Worm (Caenorhabditis elegans) whole organism, L1 larva: ENCODE data around the gene bath-29.

ENCODE experiments used
- C16A3.4 ChIP-seq: fragments of 150-350 bp; optimal IDR thresholded peaks from 2 replicates; lab custom pipeline; 2014; ENCODE audit warnings: missing biosample characterization, missing genetic modification characterization
- F16B12.6 ChIP-seq: fragments of 150-350 bp; optimal IDR thresholded peaks from 2 replicates; lab custom pipeline; 2014; ENCODE audit warnings: missing biosample characterization, missing genetic modification characterization
- Y116A8C.19 ChIP-seq: sonication (generic microtip); optimal IDR thresholded peaks from 2 replicates; lab custom pipeline; 2016; ENCODE audit warnings: missing compliant biosample characterization, missing genetic modification characterization, borderline replicate concordance
- alr-1 ChIP-seq: fragments of 200-800 bp; sonication (Bioruptor generic); optimal IDR thresholded peaks from 2 replicates; lab custom pipeline; 2018; ENCODE audit warnings: borderline replicate concordance, mild to moderate bottlenecking, missing genetic modification characterization, missing compliant biosample characterization
- ceh-8 ChIP-seq: fragments of 200-800 bp; sonication (Bioruptor generic); optimal IDR thresholded peaks from 2 replicates; lab custom pipeline; 2018; ENCODE audit warnings: mild to moderate bottlenecking, missing genetic modification characterization, moderate library complexity, missing compliant biosample characterization
- ces-1 ChIP-seq: fragments of 150-350 bp; optimal IDR thresholded peaks from 2 replicates; lab custom pipeline; 2014; ENCODE audit warnings: missing biosample characterization, missing genetic modification reagents, missing genetic modification characterization
- efl-1 ChIP-seq, 4 experiments: fragments of 150-350 bp; optimal IDR thresholded peaks in 3 of 4; peaks in 1 of 4; 1 replicate in 1 of 4; 2 replicates in 3 of 4; lab custom pipeline; 2014; ENCODE audit warnings: missing biosample characterization in 2 of 4, missing genetic modification characterization in 2 of 4, missing genetic modification reagents in 2 of 4
- egl-27 ChIP-seq, 2 experiments: fragments of 150-350 bp in 1 of 2; sonication (generic microtip); optimal IDR thresholded peaks; 3 replicates each; lab custom pipeline; 2017 to 2018; ENCODE audit warnings: missing biosample characterization in 2 of 2, missing genetic modification characterization in 2 of 2, missing genetic modification reagents in 2 of 2
- ets-5 ChIP-seq: fragments of 200-800 bp; sonication (Bioruptor generic); IDR thresholded peaks from 2 replicates; pipeline ENCODE4 v1.3.6; 2022; ENCODE audit warnings: missing genetic modification characterization, missing compliant biosample characterization
- fkh-8 ChIP-seq: sonication (generic microtip); optimal IDR thresholded peaks from 2 replicates; lab custom pipeline; 2016; ENCODE audit warnings: mild to moderate bottlenecking, missing genetic modification characterization, missing compliant biosample characterization
- hlh-17 ChIP-seq: fragments of 200-800 bp; sonication (Bioruptor generic); optimal IDR thresholded peaks from 2 replicates; lab custom pipeline; 2018; ENCODE audit warnings: missing genetic modification characterization, mild to moderate bottlenecking, missing compliant biosample characterization, moderate library complexity, borderline replicate concordance
- irx-1 ChIP-seq: sonication (generic microtip); optimal IDR thresholded peaks from 2 replicates; lab custom pipeline; 2016; ENCODE audit warnings: missing genetic modification characterization, missing compliant biosample characterization
- isw-1 ChIP-seq: fragments of 200-800 bp; sonication (Bioruptor generic); IDR thresholded peaks from 2 replicates; pipeline ENCODE4 v1.3.6; 2022; ENCODE audit warnings: missing genetic modification characterization, missing compliant biosample characterization
- jun-1 ChIP-seq: fragments of 150-350 bp; optimal IDR thresholded peaks from 2 replicates; lab custom pipeline; 2014; ENCODE audit warnings: missing biosample characterization, missing genetic modification reagents, missing genetic modification characterization
- lin-13 ChIP-seq: fragments of 150-350 bp; optimal IDR thresholded peaks from 2 replicates; lab custom pipeline; 2014; ENCODE audit warnings: missing biosample characterization, missing genetic modification reagents, missing genetic modification characterization
- lin-14 ChIP-seq: fragments of 200-800 bp; sonication (Bioruptor generic); optimal IDR thresholded peaks from 2 replicates; lab custom pipeline; 2018; ENCODE audit warnings: mild to moderate bottlenecking, missing genetic modification characterization, moderate library complexity, missing compliant biosample characterization
- lin-15B ChIP-seq: fragments of 150-350 bp; sonication (generic microtip); optimal IDR thresholded peaks from 3 replicates; lab custom pipeline; 2014; ENCODE audit warnings: missing biosample characterization, missing genetic modification characterization
- lin-39 ChIP-seq: fragments of 150-350 bp; optimal IDR thresholded peaks from 2 replicates; lab custom pipeline; 2014; ENCODE audit warnings: missing biosample characterization, missing genetic modification reagents, missing genetic modification characterization
- lir-3 ChIP-seq: sonication (generic microtip); optimal IDR thresholded peaks from 2 replicates; lab custom pipeline; 2016; ENCODE audit warnings: mild to moderate bottlenecking, missing genetic modification characterization, moderate library complexity, missing compliant biosample characterization; ENCODE audit not compliant: poor library complexity
- lsy-2 ChIP-seq, 2 experiments: fragments of 150-350 bp; optimal IDR thresholded peaks; 2 replicates each; lab custom pipeline; 2014; ENCODE audit warnings: missing biosample characterization in 2 of 2, missing genetic modification characterization in 2 of 2
- mab-9 ChIP-seq: fragments of 200-800 bp; sonication (Bioruptor generic); IDR thresholded peaks from 2 replicates; pipeline ENCODE4 v1.3.6; 2022; ENCODE audit warnings: missing genetic modification reagents, missing genetic modification characterization, missing compliant biosample characterization
- mef-2 ChIP-seq: fragments of 150-350 bp; optimal IDR thresholded peaks from 2 replicates; lab custom pipeline; 2014; ENCODE audit warnings: missing biosample characterization, missing genetic modification characterization
- mep-1 ChIP-seq: fragments of 150-350 bp; optimal IDR thresholded peaks from 2 replicates; lab custom pipeline; 2014; ENCODE audit warnings: missing biosample characterization, missing genetic modification characterization
- nhr-12 ChIP-seq: sonication (generic microtip); optimal IDR thresholded peaks from 2 replicates; lab custom pipeline; 2017; ENCODE audit warnings: missing biosample characterization, missing genetic modification characterization
- nhr-19 ChIP-seq: fragments of 200-800 bp; sonication (Bioruptor generic); conservative IDR thresholded peaks from 2 replicates; pipeline ENCODE4 v1.3.6; 2022; ENCODE audit warnings: missing genetic modification characterization, missing compliant biosample characterization
- nhr-47 ChIP-seq: sonication (generic microtip); optimal IDR thresholded peaks from 2 replicates; lab custom pipeline; 2016; ENCODE audit warnings: mild to moderate bottlenecking, missing genetic modification characterization, moderate library complexity, missing compliant biosample characterization
- nhr-71 ChIP-seq: sonication (generic microtip); optimal IDR thresholded peaks from 2 replicates; lab custom pipeline; 2016; ENCODE audit warnings: mild to moderate bottlenecking, missing genetic modification characterization, moderate library complexity, missing compliant biosample characterization
- nhr-84 ChIP-seq: sonication (generic microtip); optimal IDR thresholded peaks from 2 replicates; lab custom pipeline; 2017; ENCODE audit warnings: missing biosample characterization, missing genetic modification characterization
- nhr-85 ChIP-seq: sonication (generic microtip); peaks from one replicate; lab custom pipeline; 2016; ENCODE audit warnings: missing genetic modification characterization, inconsistent platforms, missing compliant biosample characterization
- rnt-1 ChIP-seq: sonication (generic microtip); optimal IDR thresholded peaks from 2 replicates; lab custom pipeline; 2016; ENCODE audit warnings: mild to moderate bottlenecking, missing genetic modification characterization, moderate library complexity, missing compliant biosample characterization
- skn-1 ChIP-seq: fragments of 150-350 bp; optimal IDR thresholded peaks from 2 replicates; lab custom pipeline; 2014; ENCODE audit warnings: missing biosample characterization, missing genetic modification characterization
- snpc-4 ChIP-seq: fragments of 150-350 bp; optimal IDR thresholded peaks from 2 replicates; lab custom pipeline; 2014; ENCODE audit warnings: missing biosample characterization, missing genetic modification characterization
- sptf-1 ChIP-seq: fragments of 150-350 bp; optimal IDR thresholded peaks from 2 replicates; lab custom pipeline; 2014; ENCODE audit warnings: missing biosample characterization, missing genetic modification characterization
- swsn-7 ChIP-seq: sonication (generic microtip); optimal IDR thresholded peaks from 2 replicates; lab custom pipeline; 2016; ENCODE audit warnings: missing genetic modification characterization, missing compliant biosample characterization
- tlp-1 ChIP-seq: fragments of 150-350 bp; optimal IDR thresholded peaks from 2 replicates; lab custom pipeline; 2014; ENCODE audit warnings: missing biosample characterization, missing genetic modification characterization
- unc-130 ChIP-seq: fragments of 150-350 bp; optimal IDR thresholded peaks from 2 replicates; lab custom pipeline; 2017; ENCODE audit warnings: missing biosample characterization, missing genetic modification characterization, inconsistent platforms
- unc-62 ChIP-seq: fragments of 150-350 bp; optimal IDR thresholded peaks from 2 replicates; lab custom pipeline; 2014; ENCODE audit warnings: missing biosample characterization, missing genetic modification reagents, missing genetic modification characterization
- unc-86 ChIP-seq: sonication (generic microtip); optimal IDR thresholded peaks from 2 replicates; lab custom pipeline; 2016; ENCODE audit warnings: missing genetic modification characterization, missing compliant biosample characterization
- unc-98 ChIP-seq: fragments of 200-800 bp; sonication (Bioruptor generic); IDR thresholded peaks from 2 replicates; pipeline ENCODE4 v1.3.6; 2022; ENCODE audit warnings: missing genetic modification characterization, missing compliant biosample characterization
- vab-15 ChIP-seq: sonication (generic microtip); optimal IDR thresholded peaks from 2 replicates; lab custom pipeline; 2017; ENCODE audit warnings: missing genotype, mild to moderate bottlenecking, missing genetic modification characterization, missing compliant biosample characterization

The bath-29 gene

ce11 chrII:3344917-3345316 is 3.4 kb upstream of the bath-29 start, which contains the start of gene bath-28:
bath-28 (minus strand) TSS chrII:3344967.
- TF ChIP-seq tlp-1 (tag; lab: Kevin White, UChicago) (no peak), nhr-71 (tag; lab: Kevin White, UChicago) (no peak), nhr-85 (tag; lab: Kevin White, UChicago) (no peak), lin-39 (no peak), swsn-7 (no peak), skn-1 (tag; lab: Kevin White, UChicago) (no peak), mep-1 (no peak), mab-9 (GFP tag; lab: Robert Waterston, UW) (no peak), nhr-47 (tag; lab: Kevin White, UChicago) (no peak), efl-1 (optimal IDR thresholded peaks at IDR 0.05; lab: Kevin White, UChicago) (no peak), efl-1 (GFP tag; optimal IDR thresholded peaks at IDR 0.05 in 1 of 2; lab: Kevin White, UChicago) (no peak), unc-130 (tag; lab: Kevin White, UChicago) (no peak)

ce11 chrII:3346328-3346780 is 2.0 kb upstream of the bath-29 start, which contains the start of gene bath-30:
bath-30 (minus strand) TSS chrII:3346378.
- no peak for TF ChIP-seq mab-9 (GFP tag; lab: Robert Waterston, UW)

- TF ChIP-seq unc-98 (GFP tag; lab: Robert Waterston, UW): no peak
- TF ChIP-seq ceh-8: no peak
- no peak for TF ChIP-seq fkh-8
- no peak for TF ChIP-seq swsn-7
- no peak for TF ChIP-seq jun-1
- TF ChIP-seq irx-1 (tag; lab: Kevin White, UChicago): no peak
- no peak for TF ChIP-seq unc-86 (tag; lab: Kevin White, UChicago)
- TF ChIP-seq unc-130 (tag; lab: Kevin White, UChicago): no peak
- no peak for TF ChIP-seq hlh-17 (GFP tag; lab: Kevin White, UChicago)
- no peak for TF ChIP-seq lsy-2 (tag; optimal IDR thresholded peaks at IDR 0.05; lab: Kevin White, UChicago)
- TF ChIP-seq ces-1 (GFP tag; lab: Kevin White, UChicago): no peak
- no peak for TF ChIP-seq rnt-1 (tag; lab: Kevin White, UChicago)
- no peak for TF ChIP-seq lin-15B (tag; lab: Kevin White, UChicago)
- TF ChIP-seq sptf-1 (tag; lab: Kevin White, UChicago): no peak
- TF ChIP-seq F16B12.6 (tag; lab: Kevin White, UChicago): no peak
- no peak for TF ChIP-seq unc-62 (GFP tag; lab: Kevin White, UChicago)
- no peak for TF ChIP-seq Y116A8C.19 (tag; lab: Kevin White, UChicago)
Measured at ce11 chrII:3349820-3350291, 1.5 kb downstream of the bath-29 start, which contains the start of gene F14D2.8. F14D2.8 (minus strand) TSS chrII:3349870.

ce11 chrII:3358834-3359233 is 10.5 kb downstream of the bath-29 start, which contains the start of the genes lido-14 and bath-27:
lido-14 (plus strand) TSS chrII:3359134.
bath-27 (plus strand) TSS chrII:3359139.
- TF ChIP-seq nhr-19 (GFP tag; lab: Robert Waterston, UW) (no peak), nhr-84 (tag; lab: Kevin White, UChicago) (no peak), snpc-4 (tag; lab: Kevin White, UChicago) (no peak), lir-3 (tag; lab: Kevin White, UChicago) (no peak)

- TF ChIP-seq skn-1 (tag; lab: Kevin White, UChicago) (no peak), C16A3.4 (tag; lab: Kevin White, UChicago) (no peak), vab-15 (tag; lab: Kevin White, UChicago) (no peak), unc-62 (GFP tag; lab: Kevin White, UChicago) (no peak), nhr-71 (tag; lab: Kevin White, UChicago) (no peak), lin-14 (GFP tag; lab: Kevin White, UChicago) (no peak), tlp-1 (tag; lab: Kevin White, UChicago) (no peak), nhr-12 (tag; lab: Kevin White, UChicago) (no peak), isw-1 (no peak), ets-5 (GFP tag; lab: Robert Waterston, UW) (no peak), nhr-47 (tag; lab: Kevin White, UChicago) (no peak), lin-13 (GFP tag; lab: Kevin White, UChicago) (no peak), mef-2 (no peak), unc-98 (GFP tag; lab: Robert Waterston, UW) (no peak), alr-1 (no peak), egl-27 (tag; optimal IDR thresholded peaks at IDR 0.05; lab: Kevin White, UChicago) (no peak)
Measured at ce11 chrII:3367100-3367499, 18.7 kb downstream of the bath-29 start, which contains the start of gene Y49F6C.6. Y49F6C.6 (minus strand) TSS chrII:3367200.
